Fruit fly (Drosophila melanogaster) whole organism, prepupa: ENCODE results near the gene Aldh.

Experiments used
- Blimp-1 ChIP-seq: fragments of 200-800 bp; sonication (Bioruptor generic); optimal IDR thresholded peaks from 3 replicates; lab custom pipeline; 2017; ENCODE audit warnings: missing biosample characterization, missing genetic modification characterization, mild to moderate bottlenecking, moderate library complexity, missing genetic modification reagents
- CG10669 ChIP-seq: fragments of 200-800 bp; sonication (Bioruptor generic); optimal IDR thresholded peaks from 3 replicates; lab custom pipeline; 2018; ENCODE audit warnings: missing biosample characterization, mild to moderate bottlenecking, missing genetic modification characterization, moderate library complexity
- CG11902 ChIP-seq: fragments of 200-800 bp; sonication (Bioruptor generic); optimal IDR thresholded peaks from 3 replicates; lab custom pipeline; 2016; ENCODE audit warnings: missing biosample characterization, missing genetic modification characterization
- CG1621 ChIP-seq: fragments of 200-800 bp; sonication (Bioruptor generic); optimal IDR thresholded peaks from 3 replicates; lab custom pipeline; 2018; ENCODE audit warnings: missing biosample characterization, mild to moderate bottlenecking, missing genetic modification characterization
- CG16779 ChIP-seq: fragments of 200-800 bp; sonication (Bioruptor generic); optimal IDR thresholded peaks from 3 replicates; lab custom pipeline; 2017; ENCODE audit warnings: missing biosample characterization, mild to moderate bottlenecking, missing genetic modification characterization
- CG3032 ChIP-seq: fragments of 200-800 bp; optimal IDR thresholded peaks from 2 replicates; lab custom pipeline; 2019; ENCODE audit warnings: missing biosample characterization, mild to moderate bottlenecking, missing genetic modification characterization, moderate library complexity
- CG32006 ChIP-seq: fragments of 200-800 bp; sonication (Bioruptor generic); optimal IDR thresholded peaks from 3 replicates; lab custom pipeline; 2017; ENCODE audit warnings: missing biosample characterization, mild to moderate bottlenecking, missing genetic modification characterization
- CG3919 ChIP-seq: fragments of 200-800 bp; sonication (Bioruptor generic); optimal IDR thresholded peaks from 3 replicates; lab custom pipeline; 2016; ENCODE audit warnings: missing biosample characterization, missing genetic modification characterization
- CG4318 ChIP-seq: fragments of 200-800 bp; sonication (Bioruptor generic); optimal IDR thresholded peaks from 3 replicates; lab custom pipeline; 2017; ENCODE audit warnings: missing biosample characterization, mild to moderate bottlenecking, missing genetic modification characterization
- CG6163 ChIP-seq: fragments of 200-800 bp; sonication (Bioruptor generic); IDR thresholded peaks from 3 replicates; pipeline ENCODE4 v1.3.6; 2022; ENCODE audit warnings: missing biosample characterization, missing genetic modification characterization
- CG6792 ChIP-seq: fragments of 200-800 bp; sonication (Bioruptor generic); optimal IDR thresholded peaks from 3 replicates; lab custom pipeline; 2016; ENCODE audit warnings: missing biosample characterization, missing genetic modification characterization
- CG6808 ChIP-seq: fragments of 200-800 bp; sonication (Bioruptor generic); optimal IDR thresholded peaks from 3 replicates; lab custom pipeline; 2017; ENCODE audit warnings: missing biosample characterization, missing genetic modification characterization, mild to moderate bottlenecking, moderate library complexity, missing genetic modification reagents
- CG6854 ChIP-seq: fragments of 200-800 bp; sonication (Bioruptor generic); optimal IDR thresholded peaks from 2 replicates; lab custom pipeline; 2017; ENCODE audit warnings: missing biosample characterization, mild to moderate bottlenecking, missing genetic modification characterization
- CG7368 ChIP-seq: fragments of 200-800 bp; sonication (Bioruptor generic); optimal IDR thresholded peaks from 3 replicates; lab custom pipeline; 2016; ENCODE audit warnings: missing biosample characterization, missing genetic modification characterization
- CG8319 ChIP-seq: fragments of 200-800 bp; sonication (Bioruptor generic); optimal IDR thresholded peaks from 3 replicates; lab custom pipeline; 2016; ENCODE audit warnings: missing biosample characterization, missing genetic modification characterization
- CG8632 ChIP-seq: fragments of 200-800 bp; sonication (Bioruptor generic); optimal IDR thresholded peaks from 3 replicates; lab custom pipeline; 2016; ENCODE audit warnings: missing biosample characterization, missing genetic modification characterization
- CG9139 ChIP-seq: fragments of 200-800 bp; sonication (Bioruptor generic); optimal IDR thresholded peaks from 3 replicates; lab custom pipeline; 2017; ENCODE audit warnings: missing biosample characterization, mild to moderate bottlenecking, missing genetic modification characterization
- Eip75B ChIP-seq: fragments of 200-800 bp; sonication (Bioruptor generic); optimal IDR thresholded peaks from 3 replicates; lab custom pipeline; 2016; ENCODE audit warnings: missing biosample characterization, missing genetic modification characterization
- Eip78C ChIP-seq: fragments of 200-800 bp; sonication (Bioruptor generic); peaks from one replicate; lab custom pipeline; 2016; ENCODE audit warnings: missing biosample characterization, missing genetic modification characterization
- Eip93F ChIP-seq: fragments of 200-800 bp; sonication (Bioruptor generic); optimal IDR thresholded peaks from 2 replicates; lab custom pipeline; 2016; ENCODE audit warnings: missing biosample characterization, mild to moderate bottlenecking, missing genetic modification characterization
- Ets96B ChIP-seq: fragments of 200-800 bp; optimal IDR thresholded peaks from 2 replicates; lab custom pipeline; 2019; ENCODE audit warnings: missing biosample characterization, mild to moderate bottlenecking, missing genetic modification characterization, moderate library complexity
- Hr38 ChIP-seq: sonication (Bioruptor generic); optimal IDR thresholded peaks from 2 replicates; lab custom pipeline; 2016; ENCODE audit warnings: missing biosample characterization, missing genetic modification characterization
- Hr4 ChIP-seq: fragments of 200-800 bp; sonication (Bioruptor generic); optimal IDR thresholded peaks from 3 replicates; lab custom pipeline; 2016; ENCODE audit warnings: missing biosample characterization, missing genetic modification characterization
- Lpt ChIP-seq: fragments of 200-800 bp; sonication (Bioruptor generic); optimal IDR thresholded peaks from 3 replicates; lab custom pipeline; 2016; ENCODE audit warnings: missing biosample characterization, missing genetic modification characterization
- Met ChIP-seq: fragments of 200-800 bp; sonication (Bioruptor generic); optimal IDR thresholded peaks from 3 replicates; lab custom pipeline; 2016; ENCODE audit warnings: missing biosample characterization, missing genetic modification characterization
- OdsH ChIP-seq: fragments of 200-800 bp; sonication (Bioruptor generic); optimal IDR thresholded peaks from 3 replicates; lab custom pipeline; 2016; ENCODE audit warnings: missing biosample characterization, missing genetic modification characterization
- Sox102F ChIP-seq: fragments of 200-800 bp; sonication (Bioruptor generic); optimal IDR thresholded peaks from 2 replicates; lab custom pipeline; 2016; ENCODE audit warnings: missing biosample characterization, mild to moderate bottlenecking, missing genetic modification characterization
- Sox14 ChIP-seq: fragments of 200-800 bp; sonication (Bioruptor generic); optimal IDR thresholded peaks from 3 replicates; lab custom pipeline; 2016; ENCODE audit warnings: missing biosample characterization, missing genetic modification characterization
- Sox15 ChIP-seq: fragments of 200-800 bp; sonication (Bioruptor generic); optimal IDR thresholded peaks from 3 replicates; lab custom pipeline; 2016; ENCODE audit warnings: missing biosample characterization, missing genetic modification characterization
- achi ChIP-seq: fragments of 200-800 bp; sonication (Bioruptor generic); optimal IDR thresholded peaks from 3 replicates; lab custom pipeline; 2016; ENCODE audit warnings: missing biosample characterization, missing genetic modification characterization
- acj6 ChIP-seq: fragments of 200-800 bp; sonication (Bioruptor generic); optimal IDR thresholded peaks from 3 replicates; lab custom pipeline; 2016; ENCODE audit warnings: missing biosample characterization, missing genetic modification characterization
- dac ChIP-seq: fragments of 200-800 bp; sonication (Bioruptor generic); optimal IDR thresholded peaks from 2 replicates; lab custom pipeline; 2017; ENCODE audit warnings: missing biosample characterization, mild to moderate bottlenecking, missing genetic modification characterization
- eg ChIP-seq: fragments of 200-800 bp; sonication (Bioruptor generic); IDR thresholded peaks from 3 replicates; pipeline ENCODE4 v1.3.6; 2022; ENCODE audit warnings: missing biosample characterization, missing genetic modification characterization
- esn ChIP-seq: fragments of 200-800 bp; sonication (Bioruptor generic); optimal IDR thresholded peaks from 2 replicates; lab custom pipeline; 2016; ENCODE audit warnings: missing biosample characterization, mild to moderate bottlenecking, missing genetic modification characterization, moderate library complexity
- fd85E ChIP-seq: fragments of 200-800 bp; sonication (Bioruptor generic); optimal IDR thresholded peaks from 3 replicates; lab custom pipeline; 2016; ENCODE audit warnings: missing biosample characterization, missing genetic modification characterization
- fkh ChIP-seq: fragments of 200-800 bp; sonication (Bioruptor generic); optimal IDR thresholded peaks from 3 replicates; lab custom pipeline; 2017; ENCODE audit warnings: missing biosample characterization, mild to moderate bottlenecking, missing genetic modification characterization, moderate library complexity
- lz ChIP-seq: fragments of 200-800 bp; sonication (Bioruptor generic); optimal IDR thresholded peaks from 3 replicates; lab custom pipeline; 2016; ENCODE audit warnings: missing biosample characterization, missing genetic modification characterization
- spab ChIP-seq: fragments of 200-800 bp; sonication (Bioruptor generic); optimal IDR thresholded peaks from 2 replicates; lab custom pipeline; 2017; ENCODE audit warnings: missing biosample characterization, mild to moderate bottlenecking, missing genetic modification characterization, missing genetic modification reagents
- svp ChIP-seq: fragments of 200-800 bp; sonication (Bioruptor generic); peaks from one replicate; lab custom pipeline; 2016; ENCODE audit warnings: missing biosample characterization, missing genetic modification characterization
- topi ChIP-seq: fragments of 200-800 bp; sonication (Bioruptor generic); optimal IDR thresholded peaks from 3 replicates; lab custom pipeline; 2016; ENCODE audit warnings: missing biosample characterization, missing genetic modification characterization
- vri ChIP-seq: fragments of 200-800 bp; sonication (Bioruptor generic); optimal IDR thresholded peaks from 3 replicates; lab custom pipeline; 2016; ENCODE audit warnings: missing biosample characterization, mild to moderate bottlenecking, missing genetic modification characterization

Gene Aldh

dm6 chr2L:9421312-9421711, 34.1 kb downstream of the Aldh start:
- TF ChIP-seq Eip93F (no peak), Hr38 (GFP tag; lab: Kevin White, UChicago) (no peak), OdsH (GFP tag; lab: Kevin White, UChicago) (no peak), acj6 (GFP tag; lab: Kevin White, UChicago) (no peak), eg (GFP tag; lab: Robert Waterston, UW) (no peak), CG6854 (no peak), CG8632 (GFP tag; lab: Kevin White, UChicago) (no peak), CG3919 (no peak), spab (GFP tag; lab: Kevin White, UChicago) (no peak), lz (no peak), fkh (GFP tag; lab: Kevin White, UChicago) (no peak), Hr4 (no peak)

dm6 chr2L:9424193-9424592, 37.0 kb downstream of the Aldh start:
- TF ChIP-seq Sox102F (GFP tag; lab: Kevin White, UChicago) (no peak), svp (GFP tag; lab: Kevin White, UChicago) (peak; percentile 56)

DNA sequence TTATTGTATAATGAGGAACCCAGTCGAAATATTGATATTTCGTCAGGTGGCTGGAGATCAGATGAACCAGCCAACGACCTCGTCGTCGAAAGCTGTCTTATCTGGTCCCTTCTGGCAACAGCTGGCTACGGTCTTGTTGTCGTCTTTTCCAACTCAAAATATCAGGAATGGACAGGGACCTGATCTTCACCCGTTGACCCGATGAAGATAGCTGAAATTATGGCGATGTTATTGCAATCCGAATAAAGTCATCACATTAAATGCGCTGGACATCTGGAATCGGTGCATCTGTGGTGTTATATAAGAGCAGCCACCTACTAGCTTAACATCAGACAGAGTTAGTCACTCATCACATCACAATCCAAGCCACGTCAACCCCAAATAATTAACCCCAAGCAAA, 39.3 kb downstream of the Aldh start, which contains the start of gene Fbp2:
Gene Fbp2, plus strand, starts transcription at position 251 of the 400 bp plus-strand sequence.
- TF ChIP-seq CG6792 (GFP tag; lab: Kevin White, UChicago): no peak
- peak; percentile 99 for TF ChIP-seq svp (GFP tag; lab: Kevin White, UChicago)
- TF ChIP-seq CG3032 (tag; lab: Kevin White, UChicago): no peak
- TF ChIP-seq CG9139 (GFP tag; lab: Kevin White, UChicago): no peak
- peak; percentile 34 for TF ChIP-seq vri (GFP tag; lab: Kevin White, UChicago)

dm6 chr2L:9427570-9427969, 40.4 kb downstream of the Aldh start, which contains the start of gene CG42847:
Gene CG42847 (plus strand): TSS chr2L:9427870.
- no peak for TF ChIP-seq CG7368 (GFP tag; lab: Kevin White, UChicago)
- TF ChIP-seq OdsH (GFP tag; lab: Kevin White, UChicago): no peak
- TF ChIP-seq CG1621 (tag; lab: Kevin White, UChicago): no peak
- no peak for TF ChIP-seq esn (GFP tag; lab: Kevin White, UChicago)
- TF ChIP-seq topi (GFP tag; lab: Kevin White, UChicago): no peak
- TF ChIP-seq Sox102F (GFP tag; lab: Kevin White, UChicago): no peak
- TF ChIP-seq CG8319: no peak
- no peak for TF ChIP-seq CG10669 (GFP tag; lab: Kevin White, UChicago)
- no peak for TF ChIP-seq CG3032 (tag; lab: Kevin White, UChicago)
- no peak for TF ChIP-seq CG6163 (GFP tag; lab: Robert Waterston, UW)
- TF ChIP-seq Eip75B (GFP tag; lab: Kevin White, UChicago): no peak
- no peak for TF ChIP-seq acj6 (GFP tag; lab: Kevin White, UChicago)
- no peak for TF ChIP-seq vri (GFP tag; lab: Kevin White, UChicago)
- TF ChIP-seq dac (GFP tag; lab: Kevin White, UChicago): no peak
- TF ChIP-seq CG6792 (GFP tag; lab: Kevin White, UChicago): no peak
- TF ChIP-seq Lpt (GFP tag; lab: Kevin White, UChicago): no peak
- no peak for TF ChIP-seq CG4318 (GFP tag; lab: Kevin White, UChicago)
- no peak for TF ChIP-seq CG11902 (GFP tag; lab: Kevin White, UChicago)
- no peak for TF ChIP-seq Sox14
- no peak for TF ChIP-seq eg (GFP tag; lab: Robert Waterston, UW)

dm6 chr2L:9430992-9431602, 43.9 kb downstream of the Aldh start, which contains the start of the genes FucTB and scat:
Gene FucTB (minus strand): TSS chr2L:9431052.
Gene scat (plus strand): TSS chr2L:9431405.
- TF ChIP-seq CG9139 (GFP tag; lab: Kevin White, UChicago): peak; percentile 31
- TF ChIP-seq Ets96B (tag; lab: Kevin White, UChicago): peak; percentile 84
- peak; percentile 71 for TF ChIP-seq Lpt (GFP tag; lab: Kevin White, UChicago)
- TF ChIP-seq achi (GFP tag; lab: Kevin White, UChicago): peak; percentile 96
- peak; percentile 75 for TF ChIP-seq CG6163 (GFP tag; lab: Robert Waterston, UW)
- TF ChIP-seq CG6808 (GFP tag; lab: Kevin White, UChicago): peak; percentile 73
- peak; percentile 41 for TF ChIP-seq CG16779 (tag; lab: Kevin White, UChicago)
- peak; percentile 93 for TF ChIP-seq CG3032 (tag; lab: Kevin White, UChicago)
- peak; percentile 72 for TF ChIP-seq Hr4
- TF ChIP-seq spab (GFP tag; lab: Kevin White, UChicago): peak; percentile 68
- peak; percentile 93 for TF ChIP-seq CG32006 (GFP tag; lab: Kevin White, UChicago)
- peak; percentile 80 for TF ChIP-seq CG8632 (GFP tag; lab: Kevin White, UChicago)
- TF ChIP-seq fd85E (GFP tag; lab: Kevin White, UChicago): peak; percentile 22
- TF ChIP-seq CG11902 (GFP tag; lab: Kevin White, UChicago): peak; percentile 84
- peak; percentile 84 for TF ChIP-seq Sox15 (GFP tag; lab: Kevin White, UChicago)
- peak; percentile 27 for TF ChIP-seq CG6854
- peak; percentile 87 for TF ChIP-seq CG3919
- TF ChIP-seq Sox14: peak; percentile 63
- peak; percentile 66 for TF ChIP-seq Met
- peak; percentile 83 for TF ChIP-seq Eip78C (GFP tag; lab: Kevin White, UChicago)
- peak; percentile 67 for TF ChIP-seq Blimp-1
- TF ChIP-seq topi (GFP tag; lab: Kevin White, UChicago): peak; percentile 68
